Fruit fly (Drosophila melanogaster) whole organism, embryonic: ENCODE data around the gene alpha-Est9.

Experiments
- Ada2b ChIP-seq: fragments of 200-800 bp; sonication (Bioruptor generic); IDR thresholded peaks from 2 replicates; pipeline ENCODE4 v1.3.6; 2022; ENCODE audit warnings: missing biosample characterization, missing genetic modification characterization
- C15 ChIP-seq: fragments of 200-800 bp; sonication (Bioruptor generic); IDR thresholded peaks from 3 replicates; pipeline ENCODE4 v1.3.6; 2022; ENCODE audit warnings: missing biosample characterization, missing genetic modification characterization
- CG10462 ChIP-seq: fragments of 200-800 bp; sonication (Bioruptor generic); optimal IDR thresholded peaks from 2 replicates; lab custom pipeline; 2016; ENCODE audit warnings: missing biosample characterization, missing genetic modification characterization
- CG12219 ChIP-seq: fragments of 200-800 bp; sonication (Bioruptor generic); optimal IDR thresholded peaks from 3 replicates; lab custom pipeline; 2018; ENCODE audit warnings: missing biosample characterization, mild to moderate bottlenecking, missing genetic modification characterization
- CG13775 ChIP-seq: fragments of 200-800 bp; sonication (Bioruptor generic); optimal IDR thresholded peaks from 3 replicates; lab custom pipeline; 2017; ENCODE audit warnings: missing biosample characterization, mild to moderate bottlenecking, missing genetic modification characterization
- CG14667 ChIP-seq: fragments of 200-800 bp; sonication (Bioruptor generic); IDR thresholded peaks from 2 replicates; pipeline ENCODE4 v1.3.6; 2022; ENCODE audit warnings: missing biosample characterization, missing genetic modification characterization
- CG14965 ChIP-seq: fragments of 200-800 bp; sonication (Bioruptor generic); optimal IDR thresholded peaks from 2 replicates; lab custom pipeline; 2016; ENCODE audit warnings: missing biosample characterization, missing genetic modification characterization, borderline replicate concordance
- CG1529 ChIP-seq: fragments of 200-800 bp; sonication (Bioruptor generic); optimal IDR thresholded peaks from 3 replicates; lab custom pipeline; 2018; ENCODE audit warnings: missing biosample characterization, missing genetic modification characterization
- CG15514 ChIP-seq: fragments of 200-800 bp; sonication (Bioruptor generic); optimal IDR thresholded peaks from 3 replicates; lab custom pipeline; 2017; ENCODE audit warnings: missing biosample characterization, missing genetic modification characterization, mild to moderate bottlenecking, moderate library complexity, missing genetic modification reagents
- CG16863 ChIP-seq: fragments of 200-800 bp; sonication (Bioruptor generic); optimal IDR thresholded peaks from 3 replicates; lab custom pipeline; 2016; ENCODE audit warnings: missing biosample characterization, missing genetic modification characterization
- CG17186 ChIP-seq: fragments of 200-800 bp; sonication (Bioruptor generic); optimal IDR thresholded peaks from 3 replicates; lab custom pipeline; 2017; ENCODE audit warnings: missing biosample characterization, missing genetic modification reagents, missing genetic modification characterization
- CG17361 ChIP-seq: fragments of 200-800 bp; sonication (Bioruptor generic); IDR thresholded peaks from 3 replicates; pipeline ENCODE4 v1.3.6; 2022; ENCODE audit warnings: missing biosample characterization, missing genetic modification characterization
- CG31224 ChIP-seq: fragments of 200-800 bp; sonication (Bioruptor generic); IDR thresholded peaks from 2 replicates; pipeline ENCODE4 v1.3.6; 2022; ENCODE audit warnings: missing biosample characterization, missing genetic modification characterization
- CG32532 ChIP-seq: fragments of 200-800 bp; sonication (Bioruptor generic); IDR thresholded peaks from 2 replicates; pipeline ENCODE4 v1.3.6; 2022; ENCODE audit warnings: missing biosample characterization, missing genetic modification characterization
- CG5953 ChIP-seq: fragments of 200-800 bp; sonication (Bioruptor generic); IDR thresholded peaks from 2 replicates; pipeline ENCODE4 v1.3.6; 2022; ENCODE audit warnings: missing biosample characterization, missing genetic modification characterization
- CG6689 ChIP-seq: fragments of 200-800 bp; sonication (Bioruptor generic); IDR thresholded peaks from 2 replicates; pipeline ENCODE4 v1.3.6; 2022; ENCODE audit warnings: missing biosample characterization, missing genetic modification characterization
- CG7372 ChIP-seq: fragments of 200-800 bp; sonication (Bioruptor generic); IDR thresholded peaks from 2 replicates; pipeline ENCODE4 v1.3.6; 2022; ENCODE audit warnings: missing biosample characterization, missing genetic modification characterization
- CG7556 ChIP-seq: fragments of 200-800 bp; sonication (Bioruptor generic); optimal IDR thresholded peaks from 2 replicates; lab custom pipeline; 2017; ENCODE audit warnings: missing biosample characterization, mild to moderate bottlenecking, missing genetic modification characterization
- D19B ChIP-seq: fragments of 200-800 bp; sonication (Bioruptor generic); optimal IDR thresholded peaks from 2 replicates; lab custom pipeline; 2017; ENCODE audit warnings: missing biosample characterization, mild to moderate bottlenecking, missing genetic modification characterization
- Dbx ChIP-seq: fragments of 200-800 bp; sonication (Bioruptor generic); IDR thresholded peaks from 3 replicates; pipeline ENCODE4 v1.3.6; 2022; ENCODE audit warnings: missing biosample characterization, missing genetic modification characterization
- HLH3B ChIP-seq: fragments of 200-800 bp; sonication (Bioruptor generic); IDR thresholded peaks from 2 replicates; pipeline ENCODE4 v1.3.6; 2022; ENCODE audit warnings: missing biosample characterization, missing genetic modification characterization
- Hey ChIP-seq: fragments of 200-800 bp; sonication (Bioruptor generic); optimal IDR thresholded peaks from 3 replicates; lab custom pipeline; 2018; ENCODE audit warnings: missing biosample characterization, mild to moderate bottlenecking, missing genetic modification characterization
- Hsf ChIP-seq: fragments of 200-800 bp; sonication (Bioruptor generic); optimal IDR thresholded peaks from 3 replicates; lab custom pipeline; 2016; ENCODE audit warnings: missing biosample characterization, missing genetic modification characterization
- Six4 ChIP-seq: fragments of 200-800 bp; sonication (Bioruptor generic); optimal IDR thresholded peaks from 2 replicates; lab custom pipeline; 2016; ENCODE audit warnings: missing biosample characterization, missing genetic modification characterization
- Sox102F ChIP-seq: fragments of 200-800 bp; sonication (Bioruptor generic); optimal IDR thresholded peaks from 2 replicates; lab custom pipeline; 2018; ENCODE audit warnings: missing biosample characterization, mild to moderate bottlenecking, missing genetic modification characterization, moderate library complexity
- Ssrp ChIP-seq: fragments of 200-800 bp; sonication (Bioruptor generic); optimal IDR thresholded peaks from 2 replicates; lab custom pipeline; 2018; ENCODE audit warnings: missing biosample characterization, mild to moderate bottlenecking, missing genetic modification characterization, moderate library complexity
- Xbp1 ChIP-seq: fragments of 200-800 bp; sonication (Bioruptor generic); optimal IDR thresholded peaks from 3 replicates; lab custom pipeline; 2016; ENCODE audit warnings: missing biosample characterization, mild to moderate bottlenecking, missing genetic modification characterization
- ara ChIP-seq: fragments of 200-800 bp; sonication (Bioruptor generic); IDR thresholded peaks from 2 replicates; pipeline ENCODE4 v1.3.6; 2022; ENCODE audit warnings: missing biosample characterization, missing genetic modification characterization
- cg ChIP-seq: fragments of 200-800 bp; sonication (Bioruptor generic); optimal IDR thresholded peaks from 3 replicates; lab custom pipeline; 2019; ENCODE audit warnings: missing biosample characterization, mild to moderate bottlenecking, missing genetic modification characterization, moderate library complexity
- chm ChIP-seq: fragments of 200-800 bp; sonication (Bioruptor generic); IDR thresholded peaks from 2 replicates; pipeline ENCODE4 v1.3.6; 2022; ENCODE audit warnings: missing biosample characterization, missing genetic modification characterization
- ci ChIP-seq: fragments of 200-800 bp; sonication (Bioruptor generic); IDR thresholded peaks from 3 replicates; pipeline ENCODE4 v1.3.6; 2022; ENCODE audit warnings: missing biosample characterization, missing genetic modification characterization
- cwo ChIP-seq: fragments of 200-800 bp; sonication (Bioruptor generic); optimal IDR thresholded peaks from 3 replicates; lab custom pipeline; 2017; ENCODE audit warnings: missing biosample characterization, missing genetic modification characterization, mild to moderate bottlenecking, moderate library complexity, missing genetic modification reagents
- dan ChIP-seq: fragments of 200-800 bp; sonication (Bioruptor generic); IDR thresholded peaks from 2 replicates; pipeline ENCODE4 v1.3.6; 2022; ENCODE audit warnings: missing biosample characterization, missing genetic modification characterization
- ems ChIP-seq: fragments of 200-800 bp; sonication (Bioruptor generic); optimal IDR thresholded peaks from 3 replicates; lab custom pipeline; 2016; ENCODE audit warnings: missing biosample characterization, missing genetic modification characterization
- eve ChIP-seq, 2 experiments: fragments of >200 bp; optimal IDR thresholded peaks; 2 replicates each; lab custom pipeline; 2017; ENCODE audit warnings: missing biosample characterization in 2 of 2, missing genetic modification characterization in 2 of 2
- ewg ChIP-seq: fragments of 200-800 bp; sonication (Bioruptor generic); optimal IDR thresholded peaks from 3 replicates; lab custom pipeline; 2017; ENCODE audit warnings: mild to moderate bottlenecking, missing biosample characterization, missing genetic modification reagents, missing genetic modification characterization
- gem ChIP-seq: fragments of 200-800 bp; sonication (Bioruptor generic); optimal IDR thresholded peaks from 2 replicates; lab custom pipeline; 2019; ENCODE audit warnings: missing biosample characterization, mild to moderate bottlenecking, missing genetic modification characterization, moderate library complexity
- grau ChIP-seq: fragments of 200-800 bp; optimal IDR thresholded peaks from 3 replicates; lab custom pipeline; 2019; ENCODE audit warnings: missing biosample characterization, mild to moderate bottlenecking, missing genetic modification characterization, moderate library complexity
- hbn ChIP-seq: fragments of 200-800 bp; sonication (Bioruptor generic); IDR thresholded peaks from 2 replicates; pipeline ENCODE4 v1.3.6; 2022; ENCODE audit warnings: missing biosample characterization, missing genetic modification characterization; ENCODE audit not compliant: partially characterized antibody
- inv ChIP-seq: fragments of 200-800 bp; sonication (Bioruptor generic); IDR thresholded peaks from 2 replicates; pipeline ENCODE4 v1.3.6; 2022; ENCODE audit warnings: missing biosample characterization, missing genetic modification characterization; ENCODE audit not compliant: partially characterized antibody
- kah ChIP-seq: fragments of 200-800 bp; sonication (Bioruptor generic); optimal IDR thresholded peaks from 2 replicates; lab custom pipeline; 2018; ENCODE audit warnings: missing biosample characterization, mild to moderate bottlenecking, missing genetic modification characterization
- lov ChIP-seq, 2 experiments: fragments of 200-800 bp in 1 of 2; fragments of >200 bp in 1 of 2; sonication (Bioruptor generic) in 1 of 2; IDR thresholded peaks in 1 of 2; optimal IDR thresholded peaks in 1 of 2; 2 replicates in 1 of 2; 3 replicates in 1 of 2; pipeline versions ENCODE4 v1.3.6 to Lab custom; 2017 to 2022; ENCODE audit warnings: missing biosample characterization in 1 of 2, missing genetic modification characterization in 1 of 2
- nerfin-1 ChIP-seq: fragments of 200-800 bp; sonication (Bioruptor generic); optimal IDR thresholded peaks from 3 replicates; lab custom pipeline; 2019; ENCODE audit warnings: missing biosample characterization, mild to moderate bottlenecking, missing genetic modification characterization, moderate library complexity
- prd ChIP-seq, 3 experiments: fragments of >200 bp in 2 of 3; fragments of 200-800 bp in 1 of 3; sonication (Bioruptor generic) in 1 of 3; optimal IDR thresholded peaks in 2 of 3; IDR thresholded peaks in 1 of 3; 2 replicates in 2 of 3; 3 replicates in 1 of 3; pipeline versions ENCODE4 v1.3.6 to Lab custom; 2017 to 2022; ENCODE audit warnings: missing biosample characterization in 1 of 3, missing genetic modification characterization in 1 of 3
- repo ChIP-seq: fragments of 200-800 bp; sonication (Bioruptor generic); optimal IDR thresholded peaks from 2 replicates; lab custom pipeline; 2016; ENCODE audit warnings: missing biosample characterization, missing genetic modification characterization
- sd ChIP-seq: fragments of 200-800 bp; sonication (Bioruptor generic); optimal IDR thresholded peaks from 3 replicates; lab custom pipeline; 2018; ENCODE audit warnings: missing biosample characterization, mild to moderate bottlenecking, missing genetic modification characterization, moderate library complexity
- slbo ChIP-seq: fragments of 200-800 bp; sonication (Bioruptor generic); IDR thresholded peaks from 2 replicates; pipeline ENCODE4 v1.3.6; 2022; ENCODE audit warnings: missing biosample characterization, missing genetic modification characterization
- tx ChIP-seq: fragments of 200-800 bp; sonication (Bioruptor generic); optimal IDR thresholded peaks from 2 replicates; lab custom pipeline; 2016; ENCODE audit warnings: missing biosample characterization, missing genetic modification characterization
- yki ChIP-seq: fragments of >200 bp; optimal IDR thresholded peaks from 3 replicates; lab custom pipeline; 2018

alpha-Est9 gene

dm6 chr3R:7502276-7502675, 2.6 kb downstream of the alpha-Est9 start, which contains the start of gene Mics1:
Gene Mics1 (minus strand): TSS chr3R:7502376.
- TF ChIP-seq CG14667 (no peak), CG10462 (no peak), Hey (tag; lab: Kevin White, UChicago) (no peak), ci (no peak), gem (tag; lab: Kevin White, UChicago) (peak; percentile 44), sd (peak; percentile 52)
- TF ChIP-seq, all 482 proteins: peak for 2

dm6 chr3R:7500513-7500912, 4.4 kb downstream of the alpha-Est9 start:
- TF ChIP-seq Six4 = no peak
- TF ChIP-seq ems (GFP tag; lab: Kevin White, UChicago) = no peak
- peak; percentile 38 for TF ChIP-seq Sox102F
- TF ChIP-seq Ssrp (tag; lab: Kevin White, UChicago) = no peak
- peak; percentile 30; the same call in 1 of the 2 replicates for TF ChIP-seq CG6689 (GFP tag; lab: Robert Waterston, UW)
- peak; percentile 15 for TF ChIP-seq tx (GFP tag; lab: Kevin White, UChicago)
- TF ChIP-seq Ada2b (GFP tag; lab: Robert Waterston, UW) = peak; percentile 43; the same call in 1 of the 2 replicates
- peak; percentile 13 for TF ChIP-seq Hsf (GFP tag; lab: Kevin White, UChicago)
- TF ChIP-seq dan (GFP tag; lab: Robert Waterston, UW) = no peak
- TF ChIP-seq hbn (GFP tag; lab: Robert Waterston, UW) = no peak
- no peak for TF ChIP-seq lov (optimal IDR thresholded peaks at IDR 0.05; lab: Kevin White, UChicago)
- no peak for TF ChIP-seq lov (GFP tag; IDR thresholded peaks at IDR 0.05; lab: Robert Waterston, UW)
- peak in 1 of 2 experiments; percentile 21 for TF ChIP-seq eve (GFP tag; optimal IDR thresholded peaks at IDR 0.05; lab: Kevin White, UChicago)
- TF ChIP-seq CG32532 (GFP tag; lab: Robert Waterston, UW) = peak; percentile 57
- TF ChIP-seq inv = no peak
- no peak for TF ChIP-seq repo (GFP tag; lab: Kevin White, UChicago)
- TF ChIP-seq nerfin-1 (tag; lab: Kevin White, UChicago) = no peak
- no peak for TF ChIP-seq yki
- no peak for TF ChIP-seq CG17361 (GFP tag; lab: Robert Waterston, UW)
- TF ChIP-seq CG13775 (GFP tag; lab: Kevin White, UChicago) = no peak
- TF ChIP-seq C15 (GFP tag; lab: Robert Waterston, UW) = no peak
- peak; percentile 44 for TF ChIP-seq grau
- no peak for TF ChIP-seq cg
- peak; percentile 16 for TF ChIP-seq CG15514 (GFP tag; lab: Kevin White, UChicago)
- TF ChIP-seq prd (optimal IDR thresholded peaks at IDR 0.05; lab: Kevin White, UChicago) = no peak
- TF ChIP-seq prd (GFP tag; IDR thresholded peaks at IDR 0.05; lab: Robert Waterston, UW) = peak; percentile 31; the same call in 2 of the 3 replicates
- TF ChIP-seq CG14965 = no peak
- TF ChIP-seq chm (GFP tag; lab: Robert Waterston, UW) = no peak
- no peak for TF ChIP-seq CG5953 (GFP tag; lab: Robert Waterston, UW)
- TF ChIP-seq kah (GFP tag; lab: Kevin White, UChicago) = no peak
- TF ChIP-seq CG16863 (GFP tag; lab: Kevin White, UChicago) = no peak
- 0 out of 2 replicates have a peak, but pooled peaks have one; percentile 11 for TF ChIP-seq CG31224 (GFP tag; lab: Robert Waterston, UW)
- peak; percentile 80 for TF ChIP-seq slbo (GFP tag; lab: Robert Waterston, UW)
- TF ChIP-seq ewg (GFP tag; lab: Kevin White, UChicago) = no peak
- TF ChIP-seq CG12219 (GFP tag; lab: Kevin White, UChicago) = no peak
- TF ChIP-seq CG17186 = no peak
- TF ChIP-seq cwo = peak; percentile 6
- peak; percentile 22; the same call in 1 of the 3 replicates for TF ChIP-seq Dbx (GFP tag; lab: Robert Waterston, UW)
- no peak for TF ChIP-seq CG1529 (GFP tag; lab: Kevin White, UChicago)
- peak; percentile 31 for TF ChIP-seq Xbp1 (GFP tag; lab: Kevin White, UChicago)
- peak; percentile 75 for TF ChIP-seq CG7372 (GFP tag; lab: Robert Waterston, UW)
- TF ChIP-seq CG7556 (GFP tag; lab: Kevin White, UChicago) = no peak
- TF ChIP-seq D19B (GFP tag; lab: Kevin White, UChicago) = peak; percentile 5
- no peak for TF ChIP-seq ara
- 0 out of 2 replicates have a peak, but pooled peaks have one; percentile 23 for TF ChIP-seq HLH3B (GFP tag; lab: Robert Waterston, UW)
